Fruit fly (Drosophila melanogaster): Measurements from ENCODE around the gene CG10366.

CG10366 gene

dm6 chr2L:19628002-19628401 is 44.0 kb downstream of the CG10366 start (continued):
- TF ChIP-seq maf-S (GFP tag; optimal IDR thresholded peaks at IDR 0.05) (no peak), CG12391 (tag; optimal IDR thresholded peaks at IDR 0.05) (no peak), pho (GFP tag; optimal IDR thresholded peaks at IDR 0.05) (no peak), CG3847 (GFP tag; IDR thresholded peaks at IDR 0.05) (no peak), CG4282 (GFP tag; optimal IDR thresholded peaks at IDR 0.05) (no peak), Atf3 (GFP tag; optimal IDR thresholded peaks at IDR 0.05) (no peak), sisA (GFP tag; IDR thresholded peaks at IDR 0.05) (0 out of 2 replicates have a peak, but pooled peaks have one; percentile 15), gro (GFP tag; optimal IDR thresholded peaks at IDR 0.05) (no peak), E2f1 (GFP tag; IDR thresholded peaks at IDR 0.05) (no peak), z (GFP tag; IDR thresholded peaks at IDR 0.05) (no peak), gem (tag; optimal IDR thresholded peaks at IDR 0.05) (peak; percentile 5), CG10565 (GFP tag; optimal IDR thresholded peaks at IDR 0.05) (no peak), sens-2 (GFP tag; IDR thresholded peaks at IDR 0.05) (no peak), dmrt11E (tag; optimal IDR thresholded peaks at IDR 0.05) (no peak), Tbp (GFP tag; optimal IDR thresholded peaks at IDR 0.05) (no peak), CG18476 (GFP tag; optimal IDR thresholded peaks at IDR 0.05) (no peak), ham (GFP tag; IDR thresholded peaks at IDR 0.05) (no peak), CG4854 (GFP tag; optimal IDR thresholded peaks at IDR 0.05) (no peak), CG17829 (tag; optimal IDR thresholded peaks at IDR 0.05) (no peak), nau (GFP tag; optimal IDR thresholded peaks at IDR 0.05) (no peak), CG1024 (GFP tag; IDR thresholded peaks at IDR 0.05) (no peak), CG30403 (GFP tag; optimal IDR thresholded peaks at IDR 0.05) (no peak), fd64A (GFP tag; optimal IDR thresholded peaks at IDR 0.05) (no peak), wek (GFP tag; optimal IDR thresholded peaks at IDR 0.05) (no peak), repo (GFP tag; optimal IDR thresholded peaks at IDR 0.05) (no peak), Chrac-16 (GFP tag; optimal IDR thresholded peaks at IDR 0.05) (no peak), sob (GFP tag; IDR thresholded peaks at IDR 0.05) (peak; percentile 32; the same call in 1 of the 2 replicates), H15 (GFP tag; IDR thresholded peaks at IDR 0.05) (no peak), unpg (GFP tag; optimal IDR thresholded peaks at IDR 0.05) (no peak), h (optimal IDR thresholded peaks at IDR 0.05) (no peak), Neu2 (GFP tag; optimal IDR thresholded peaks at IDR 0.05; ENCODE audit: borderline replicate concordance) (no peak), CG12942 (GFP tag; optimal IDR thresholded peaks at IDR 0.05) (no peak), pfk (GFP tag; optimal IDR thresholded peaks at IDR 0.05) (no peak), Mad (GFP tag; optimal IDR thresholded peaks at IDR 0.05) (no peak), CG32532 (GFP tag; IDR thresholded peaks at IDR 0.05) (no peak), Opbp (GFP tag; IDR thresholded peaks at IDR 0.05; ENCODE audit: partially characterized antibody) (no peak), gcm2 (GFP tag; optimal IDR thresholded peaks at IDR 0.05) (no peak), CG10959 (GFP tag; IDR thresholded peaks at IDR 0.05) (no peak), PHDP (tag; optimal IDR thresholded peaks at IDR 0.05) (no peak), Taf1 (GFP tag; IDR thresholded peaks at IDR 0.05) (no peak), ftz-f1 (GFP tag; optimal IDR thresholded peaks at IDR 0.05) (no peak), CG2875 (GFP tag; optimal IDR thresholded peaks at IDR 0.05) (no peak), CG11504 (tag; optimal IDR thresholded peaks at IDR 0.05) (peak; percentile 35), CG2120 (GFP tag; optimal IDR thresholded peaks at IDR 0.05) (peak; percentile 8)

- TF ChIP-seq Max (GFP tag; optimal IDR thresholded peaks at IDR 0.05) (no peak), Dfd (GFP tag; optimal IDR thresholded peaks at IDR 0.05) (no peak), unpg (GFP tag; optimal IDR thresholded peaks at IDR 0.05) (no peak), CTCF (GFP tag; optimal IDR thresholded peaks at IDR 0.05) (peak; percentile 69), CG9437 (GFP tag; optimal IDR thresholded peaks at IDR 0.05) (no peak)
Measured at dm6 chr2L:19634008-19634407, 50.0 kb downstream of the CG10366 start.

Data from whole organism, embryonic.